Fruit fly (Drosophila melanogaster) whole organism, prepupa: ENCODE data around the gene CG33128.

Source experiments
- CG11762 ChIP-seq: fragments of 200-800 bp; sonication (Bioruptor generic); optimal IDR thresholded peaks from 3 replicates; lab custom pipeline; 2016; ENCODE audit warnings: missing biosample characterization, missing genetic modification characterization; ENCODE audit not compliant: insufficient read depth
- CG1621 ChIP-seq: fragments of 200-800 bp; sonication (Bioruptor generic); optimal IDR thresholded peaks from 3 replicates; lab custom pipeline; 2018; ENCODE audit warnings: missing biosample characterization, mild to moderate bottlenecking, missing genetic modification characterization
- CG6163 ChIP-seq: fragments of 200-800 bp; sonication (Bioruptor generic); IDR thresholded peaks from 3 replicates; pipeline ENCODE4 v1.3.6; 2022; ENCODE audit warnings: missing biosample characterization, missing genetic modification characterization
- CG6808 ChIP-seq: fragments of 200-800 bp; sonication (Bioruptor generic); optimal IDR thresholded peaks from 3 replicates; lab custom pipeline; 2017; ENCODE audit warnings: missing biosample characterization, missing genetic modification characterization, mild to moderate bottlenecking, moderate library complexity, missing genetic modification reagents
- CG6854 ChIP-seq: fragments of 200-800 bp; sonication (Bioruptor generic); optimal IDR thresholded peaks from 2 replicates; lab custom pipeline; 2017; ENCODE audit warnings: missing biosample characterization, mild to moderate bottlenecking, missing genetic modification characterization
- Smox ChIP-seq: fragments of 200-800 bp; sonication (Bioruptor generic); optimal IDR thresholded peaks from 3 replicates; lab custom pipeline; 2016; ENCODE audit warnings: missing biosample characterization, missing genetic modification characterization
- esn ChIP-seq: fragments of 200-800 bp; sonication (Bioruptor generic); optimal IDR thresholded peaks from 2 replicates; lab custom pipeline; 2016; ENCODE audit warnings: missing biosample characterization, mild to moderate bottlenecking, missing genetic modification characterization, moderate library complexity
- fd59A ChIP-seq: fragments of 200-800 bp; sonication (Bioruptor generic); optimal IDR thresholded peaks from 2 replicates; lab custom pipeline; 2017; ENCODE audit warnings: missing biosample characterization, mild to moderate bottlenecking, missing genetic modification characterization, missing genetic modification reagents
- fkh ChIP-seq: fragments of 200-800 bp; sonication (Bioruptor generic); optimal IDR thresholded peaks from 3 replicates; lab custom pipeline; 2017; ENCODE audit warnings: missing biosample characterization, mild to moderate bottlenecking, missing genetic modification characterization, moderate library complexity
- ss ChIP-seq, 2 experiments: fragments of 200-800 bp; sonication (Bioruptor generic); optimal IDR thresholded peaks; 2 replicates in 1 of 2; 3 replicates in 1 of 2; lab custom pipeline; 2017 to 2018; ENCODE audit warnings: mild to moderate bottlenecking in 2 of 2, missing biosample characterization in 2 of 2, missing genetic modification characterization in 2 of 2, moderate library complexity in 1 of 2
- vri ChIP-seq: fragments of 200-800 bp; sonication (Bioruptor generic); optimal IDR thresholded peaks from 3 replicates; lab custom pipeline; 2016; ENCODE audit warnings: missing biosample characterization, mild to moderate bottlenecking, missing genetic modification characterization

DNA sequence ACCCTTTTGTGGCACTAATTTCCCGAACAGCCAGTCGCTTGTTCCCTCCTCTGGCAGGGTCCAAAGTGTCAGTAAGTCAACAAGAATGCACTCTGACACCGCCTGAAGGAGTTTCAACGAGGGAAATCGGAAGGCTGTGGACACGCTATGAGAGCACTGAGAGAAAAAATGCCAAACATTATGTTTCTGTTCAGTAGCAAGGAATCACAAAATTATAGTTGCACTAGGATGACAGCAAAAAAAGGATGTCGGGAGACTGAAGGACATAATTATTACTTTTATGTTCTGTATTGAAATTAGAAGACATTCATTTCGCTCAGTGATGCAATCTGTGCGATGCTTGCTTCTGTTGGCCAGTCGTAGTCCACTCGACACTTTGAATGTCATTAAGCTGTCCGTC, 15.9 kb downstream of the CG33128 start:
- TF ChIP-seq Smox (GFP tag; lab: Kevin White, UChicago): no peak
- no peak for TF ChIP-seq ss (GFP tag; optimal IDR thresholded peaks at IDR 0.05; lab: Kevin White, UChicago)
- no peak for TF ChIP-seq fd59A (GFP tag; lab: Kevin White, UChicago)
- no peak for TF ChIP-seq esn (GFP tag; lab: Kevin White, UChicago)
- 0 out of 3 replicates have a peak, but pooled peaks have one; percentile 39 for TF ChIP-seq CG6163
- TF ChIP-seq fkh: no peak
- TF ChIP-seq vri (GFP tag; lab: Kevin White, UChicago): no peak
- TF ChIP-seq CG6808 (GFP tag; lab: Kevin White, UChicago): no peak
- TF ChIP-seq CG11762 (GFP tag; lab: Kevin White, UChicago): no peak
- TF ChIP-seq CG6854: no peak
- TF ChIP-seq CG1621 (tag; lab: Kevin White, UChicago): no peak
